Fruit fly (Drosophila melanogaster) whole organism, prepupa: Measurements from ENCODE around the gene Fdh.

Source experiments
- Blimp-1 ChIP-seq: fragments of 200-800 bp; sonication (Bioruptor generic); optimal IDR thresholded peaks from 3 replicates; lab custom pipeline; 2017; ENCODE audit warnings: missing biosample characterization, missing genetic modification characterization, mild to moderate bottlenecking, moderate library complexity, missing genetic modification reagents
- CG10631 ChIP-seq: fragments of 200-800 bp; sonication (Bioruptor generic); optimal IDR thresholded peaks from 2 replicates; lab custom pipeline; 2016; ENCODE audit warnings: missing biosample characterization, missing genetic modification characterization
- CG10669 ChIP-seq: fragments of 200-800 bp; sonication (Bioruptor generic); optimal IDR thresholded peaks from 3 replicates; lab custom pipeline; 2018; ENCODE audit warnings: missing biosample characterization, mild to moderate bottlenecking, missing genetic modification characterization, moderate library complexity
- CG11294 ChIP-seq: fragments of 200-800 bp; sonication (Bioruptor generic); IDR thresholded peaks from 2 replicates; pipeline ENCODE4 v1.3.6; 2022; ENCODE audit warnings: missing biosample characterization, missing genetic modification characterization
- CG11762 ChIP-seq: fragments of 200-800 bp; sonication (Bioruptor generic); optimal IDR thresholded peaks from 3 replicates; lab custom pipeline; 2016; ENCODE audit warnings: missing biosample characterization, missing genetic modification characterization; ENCODE audit not compliant: insufficient read depth
- CG11902 ChIP-seq: fragments of 200-800 bp; sonication (Bioruptor generic); optimal IDR thresholded peaks from 3 replicates; lab custom pipeline; 2016; ENCODE audit warnings: missing biosample characterization, missing genetic modification characterization
- CG15336 ChIP-seq: fragments of 200-800 bp; sonication (Bioruptor generic); IDR thresholded peaks from 2 replicates; pipeline ENCODE4 v1.3.6; 2022; ENCODE audit warnings: missing biosample characterization, missing genetic modification characterization
- CG1621 ChIP-seq: fragments of 200-800 bp; sonication (Bioruptor generic); optimal IDR thresholded peaks from 3 replicates; lab custom pipeline; 2018; ENCODE audit warnings: missing biosample characterization, mild to moderate bottlenecking, missing genetic modification characterization
- CG16779 ChIP-seq: fragments of 200-800 bp; sonication (Bioruptor generic); optimal IDR thresholded peaks from 3 replicates; lab custom pipeline; 2017; ENCODE audit warnings: missing biosample characterization, mild to moderate bottlenecking, missing genetic modification characterization
- CG3032 ChIP-seq: fragments of 200-800 bp; optimal IDR thresholded peaks from 2 replicates; lab custom pipeline; 2019; ENCODE audit warnings: missing biosample characterization, mild to moderate bottlenecking, missing genetic modification characterization, moderate library complexity
- CG31627 ChIP-seq: fragments of 200-800 bp; sonication (Bioruptor generic); optimal IDR thresholded peaks from 3 replicates; lab custom pipeline; 2016; ENCODE audit warnings: missing biosample characterization, missing genetic modification characterization
- CG34406 ChIP-seq: fragments of 200-800 bp; sonication (Bioruptor generic); optimal IDR thresholded peaks from 3 replicates; lab custom pipeline; 2016; ENCODE audit warnings: missing biosample characterization, missing genetic modification characterization
- CG3919 ChIP-seq: fragments of 200-800 bp; sonication (Bioruptor generic); optimal IDR thresholded peaks from 3 replicates; lab custom pipeline; 2016; ENCODE audit warnings: missing biosample characterization, missing genetic modification characterization
- CG4318 ChIP-seq: fragments of 200-800 bp; sonication (Bioruptor generic); optimal IDR thresholded peaks from 3 replicates; lab custom pipeline; 2017; ENCODE audit warnings: missing biosample characterization, mild to moderate bottlenecking, missing genetic modification characterization
- CG6163 ChIP-seq: fragments of 200-800 bp; sonication (Bioruptor generic); IDR thresholded peaks from 3 replicates; pipeline ENCODE4 v1.3.6; 2022; ENCODE audit warnings: missing biosample characterization, missing genetic modification characterization
- CG6792 ChIP-seq: fragments of 200-800 bp; sonication (Bioruptor generic); optimal IDR thresholded peaks from 3 replicates; lab custom pipeline; 2016; ENCODE audit warnings: missing biosample characterization, missing genetic modification characterization
- CG6808 ChIP-seq: fragments of 200-800 bp; sonication (Bioruptor generic); optimal IDR thresholded peaks from 3 replicates; lab custom pipeline; 2017; ENCODE audit warnings: missing biosample characterization, missing genetic modification characterization, mild to moderate bottlenecking, moderate library complexity, missing genetic modification reagents
- CG6854 ChIP-seq: fragments of 200-800 bp; sonication (Bioruptor generic); optimal IDR thresholded peaks from 2 replicates; lab custom pipeline; 2017; ENCODE audit warnings: missing biosample characterization, mild to moderate bottlenecking, missing genetic modification characterization
- CG7368 ChIP-seq: fragments of 200-800 bp; sonication (Bioruptor generic); optimal IDR thresholded peaks from 3 replicates; lab custom pipeline; 2016; ENCODE audit warnings: missing biosample characterization, missing genetic modification characterization
- CG8319 ChIP-seq: fragments of 200-800 bp; sonication (Bioruptor generic); optimal IDR thresholded peaks from 3 replicates; lab custom pipeline; 2016; ENCODE audit warnings: missing biosample characterization, missing genetic modification characterization
- CG8632 ChIP-seq: fragments of 200-800 bp; sonication (Bioruptor generic); optimal IDR thresholded peaks from 3 replicates; lab custom pipeline; 2016; ENCODE audit warnings: missing biosample characterization, missing genetic modification characterization
- CG9139 ChIP-seq: fragments of 200-800 bp; sonication (Bioruptor generic); optimal IDR thresholded peaks from 3 replicates; lab custom pipeline; 2017; ENCODE audit warnings: missing biosample characterization, mild to moderate bottlenecking, missing genetic modification characterization
- Eip78C ChIP-seq: fragments of 200-800 bp; sonication (Bioruptor generic); peaks from one replicate; lab custom pipeline; 2016; ENCODE audit warnings: missing biosample characterization, missing genetic modification characterization
- Eip93F ChIP-seq: fragments of 200-800 bp; sonication (Bioruptor generic); optimal IDR thresholded peaks from 2 replicates; lab custom pipeline; 2016; ENCODE audit warnings: missing biosample characterization, mild to moderate bottlenecking, missing genetic modification characterization
- Ets21C ChIP-seq: fragments of 200-800 bp; sonication (Bioruptor generic); optimal IDR thresholded peaks from 3 replicates; lab custom pipeline; 2016; ENCODE audit warnings: missing biosample characterization, missing genetic modification characterization
- Ets96B ChIP-seq: fragments of 200-800 bp; optimal IDR thresholded peaks from 2 replicates; lab custom pipeline; 2019; ENCODE audit warnings: missing biosample characterization, mild to moderate bottlenecking, missing genetic modification characterization, moderate library complexity
- Hr38 ChIP-seq: sonication (Bioruptor generic); optimal IDR thresholded peaks from 2 replicates; lab custom pipeline; 2016; ENCODE audit warnings: missing biosample characterization, missing genetic modification characterization
- Hr39 ChIP-seq: fragments of 200-800 bp; sonication (Bioruptor generic); optimal IDR thresholded peaks from 2 replicates; lab custom pipeline; 2016; ENCODE audit warnings: missing biosample characterization, missing genetic modification characterization
- Hr4 ChIP-seq: fragments of 200-800 bp; sonication (Bioruptor generic); optimal IDR thresholded peaks from 3 replicates; lab custom pipeline; 2016; ENCODE audit warnings: missing biosample characterization, missing genetic modification characterization
- Lpt ChIP-seq: fragments of 200-800 bp; sonication (Bioruptor generic); optimal IDR thresholded peaks from 3 replicates; lab custom pipeline; 2016; ENCODE audit warnings: missing biosample characterization, missing genetic modification characterization
- Met ChIP-seq: fragments of 200-800 bp; sonication (Bioruptor generic); optimal IDR thresholded peaks from 3 replicates; lab custom pipeline; 2016; ENCODE audit warnings: missing biosample characterization, missing genetic modification characterization
- OdsH ChIP-seq: fragments of 200-800 bp; sonication (Bioruptor generic); optimal IDR thresholded peaks from 3 replicates; lab custom pipeline; 2016; ENCODE audit warnings: missing biosample characterization, missing genetic modification characterization
- Smox ChIP-seq: fragments of 200-800 bp; sonication (Bioruptor generic); optimal IDR thresholded peaks from 3 replicates; lab custom pipeline; 2016; ENCODE audit warnings: missing biosample characterization, missing genetic modification characterization
- Sox102F ChIP-seq: fragments of 200-800 bp; sonication (Bioruptor generic); optimal IDR thresholded peaks from 2 replicates; lab custom pipeline; 2016; ENCODE audit warnings: missing biosample characterization, mild to moderate bottlenecking, missing genetic modification characterization
- Sox14 ChIP-seq: fragments of 200-800 bp; sonication (Bioruptor generic); optimal IDR thresholded peaks from 3 replicates; lab custom pipeline; 2016; ENCODE audit warnings: missing biosample characterization, missing genetic modification characterization
- Sox15 ChIP-seq: fragments of 200-800 bp; sonication (Bioruptor generic); optimal IDR thresholded peaks from 3 replicates; lab custom pipeline; 2016; ENCODE audit warnings: missing biosample characterization, missing genetic modification characterization
- achi ChIP-seq: fragments of 200-800 bp; sonication (Bioruptor generic); optimal IDR thresholded peaks from 3 replicates; lab custom pipeline; 2016; ENCODE audit warnings: missing biosample characterization, missing genetic modification characterization
- acj6 ChIP-seq: fragments of 200-800 bp; sonication (Bioruptor generic); optimal IDR thresholded peaks from 3 replicates; lab custom pipeline; 2016; ENCODE audit warnings: missing biosample characterization, missing genetic modification characterization
- cyc ChIP-seq: fragments of 200-800 bp; sonication (Bioruptor generic); optimal IDR thresholded peaks from 3 replicates; lab custom pipeline; 2016; ENCODE audit warnings: missing biosample characterization, missing genetic modification characterization
- dac ChIP-seq: fragments of 200-800 bp; sonication (Bioruptor generic); optimal IDR thresholded peaks from 2 replicates; lab custom pipeline; 2017; ENCODE audit warnings: missing biosample characterization, mild to moderate bottlenecking, missing genetic modification characterization
- dsx ChIP-seq: fragments of 200-800 bp; optimal IDR thresholded peaks from 3 replicates; lab custom pipeline; 2019; ENCODE audit warnings: missing biosample characterization, mild to moderate bottlenecking, missing genetic modification characterization, moderate library complexity; ENCODE audit not compliant: poor library complexity, severe bottlenecking
- eg ChIP-seq: fragments of 200-800 bp; sonication (Bioruptor generic); IDR thresholded peaks from 3 replicates; pipeline ENCODE4 v1.3.6; 2022; ENCODE audit warnings: missing biosample characterization, missing genetic modification characterization
- fd59A ChIP-seq: fragments of 200-800 bp; sonication (Bioruptor generic); optimal IDR thresholded peaks from 2 replicates; lab custom pipeline; 2017; ENCODE audit warnings: missing biosample characterization, mild to moderate bottlenecking, missing genetic modification characterization, missing genetic modification reagents
- fd85E ChIP-seq: fragments of 200-800 bp; sonication (Bioruptor generic); optimal IDR thresholded peaks from 3 replicates; lab custom pipeline; 2016; ENCODE audit warnings: missing biosample characterization, missing genetic modification characterization
- fkh ChIP-seq: fragments of 200-800 bp; sonication (Bioruptor generic); optimal IDR thresholded peaks from 3 replicates; lab custom pipeline; 2017; ENCODE audit warnings: missing biosample characterization, mild to moderate bottlenecking, missing genetic modification characterization, moderate library complexity
- net ChIP-seq: fragments of 200-800 bp; sonication (Bioruptor generic); optimal IDR thresholded peaks from 3 replicates; lab custom pipeline; 2016; ENCODE audit warnings: missing biosample characterization, missing genetic modification characterization
- pdm3 ChIP-seq: fragments of 200-800 bp; sonication (Bioruptor generic); optimal IDR thresholded peaks from 3 replicates; lab custom pipeline; 2016; ENCODE audit warnings: missing biosample characterization, missing genetic modification characterization
- salr ChIP-seq, 2 experiments: fragments of 200-800 bp; sonication (Bioruptor generic); optimal IDR thresholded peaks; 3 replicates each; lab custom pipeline; 2016 to 2018; ENCODE audit warnings: missing biosample characterization in 2 of 2, missing genetic modification characterization in 2 of 2, mild to moderate bottlenecking in 1 of 2
- spab ChIP-seq: fragments of 200-800 bp; sonication (Bioruptor generic); optimal IDR thresholded peaks from 2 replicates; lab custom pipeline; 2017; ENCODE audit warnings: missing biosample characterization, mild to moderate bottlenecking, missing genetic modification characterization, missing genetic modification reagents
- ss ChIP-seq, 2 experiments: fragments of 200-800 bp; sonication (Bioruptor generic); optimal IDR thresholded peaks; 2 replicates in 1 of 2; 3 replicates in 1 of 2; lab custom pipeline; 2017 to 2018; ENCODE audit warnings: mild to moderate bottlenecking in 2 of 2, missing biosample characterization in 2 of 2, missing genetic modification characterization in 2 of 2, moderate library complexity in 1 of 2
- topi ChIP-seq: fragments of 200-800 bp; sonication (Bioruptor generic); optimal IDR thresholded peaks from 3 replicates; lab custom pipeline; 2016; ENCODE audit warnings: missing biosample characterization, missing genetic modification characterization
- vri ChIP-seq: fragments of 200-800 bp; sonication (Bioruptor generic); optimal IDR thresholded peaks from 3 replicates; lab custom pipeline; 2016; ENCODE audit warnings: missing biosample characterization, mild to moderate bottlenecking, missing genetic modification characterization

Fdh gene

dm6 chr3R:10834893-10835292 lies 37.3 kb downstream of the Fdh start:
- TF ChIP-seq CG4318 (peak; percentile 93), CG15336 (peak; percentile 97), Hr4 (peak; percentile 95), CG10669 (GFP tag; lab: Kevin White, UChicago) (peak; percentile 92), Eip78C (peak; percentile 99), spab (peak; percentile 95), CG31627 (GFP tag; lab: Kevin White, UChicago) (peak; percentile 86), achi (peak; percentile 96), Sox102F (GFP tag; lab: Kevin White, UChicago) (peak; percentile 95), CG1621 (peak; percentile 94), dsx (peak; percentile 93), fkh (no peak), acj6 (peak; percentile 97), Ets21C (GFP tag; lab: Kevin White, UChicago) (peak; percentile 86), CG6808 (GFP tag; lab: Kevin White, UChicago) (peak; percentile 96), Hr39 (GFP tag; lab: Kevin White, UChicago) (peak; percentile 86), CG6792 (peak; percentile 97), dac (GFP tag; lab: Kevin White, UChicago) (peak; percentile 92), topi (peak; percentile 96), CG9139 (GFP tag; lab: Kevin White, UChicago) (peak; percentile 92), Sox14 (GFP tag; lab: Kevin White, UChicago) (peak; percentile 90), Smox (peak; percentile 92), fd59A (GFP tag; lab: Kevin White, UChicago) (peak; percentile 93), OdsH (peak; percentile 97), net (GFP tag; lab: Kevin White, UChicago) (peak; percentile 95), CG11762 (GFP tag; lab: Kevin White, UChicago) (peak; percentile 95), Sox15 (GFP tag; lab: Kevin White, UChicago) (peak; percentile 90), ss (GFP tag; optimal IDR thresholded peaks at IDR 0.05; lab: Kevin White, UChicago) (peak; percentile 95 to 98), CG8319 (GFP tag; lab: Kevin White, UChicago) (peak; percentile 92), CG10631 (GFP tag; lab: Kevin White, UChicago) (peak; percentile 95), CG3032 (tag; lab: Kevin White, UChicago) (peak; percentile 94), Hr38 (GFP tag; lab: Kevin White, UChicago) (no peak), cyc (peak; percentile 95), Blimp-1 (GFP tag; lab: Kevin White, UChicago) (peak; percentile 88), CG3919 (GFP tag; lab: Kevin White, UChicago) (peak; percentile 98), CG8632 (GFP tag; lab: Kevin White, UChicago) (peak; percentile 95), pdm3 (peak; percentile 93), Met (GFP tag; lab: Kevin White, UChicago) (peak; percentile 94), CG6854 (GFP tag; lab: Kevin White, UChicago) (peak; percentile 96), CG11294 (GFP tag; lab: Robert Waterston, UW) (peak; percentile 89), CG16779 (tag; lab: Kevin White, UChicago) (peak; percentile 94), salr (GFP tag; optimal IDR thresholded peaks at IDR 0.05; lab: Kevin White, UChicago) (peak; percentile 88 to 93), CG6163 (GFP tag; lab: Robert Waterston, UW) (peak; percentile 98), Ets96B (tag; lab: Kevin White, UChicago) (peak; percentile 95), vri (peak; percentile 94), Lpt (GFP tag; lab: Kevin White, UChicago) (peak; percentile 97), CG7368 (GFP tag; lab: Kevin White, UChicago) (peak; percentile 94), CG34406 (peak; percentile 95), eg (GFP tag; lab: Robert Waterston, UW) (peak; percentile 97), fd85E (GFP tag; lab: Kevin White, UChicago) (peak; percentile 89), CG11902 (GFP tag; lab: Kevin White, UChicago) (peak; percentile 92), Eip93F (GFP tag; lab: Kevin White, UChicago) (peak; percentile 98)
